Fruit fly (Drosophila melanogaster): Measurements from ENCODE around the gene CG43773.

DNA sequence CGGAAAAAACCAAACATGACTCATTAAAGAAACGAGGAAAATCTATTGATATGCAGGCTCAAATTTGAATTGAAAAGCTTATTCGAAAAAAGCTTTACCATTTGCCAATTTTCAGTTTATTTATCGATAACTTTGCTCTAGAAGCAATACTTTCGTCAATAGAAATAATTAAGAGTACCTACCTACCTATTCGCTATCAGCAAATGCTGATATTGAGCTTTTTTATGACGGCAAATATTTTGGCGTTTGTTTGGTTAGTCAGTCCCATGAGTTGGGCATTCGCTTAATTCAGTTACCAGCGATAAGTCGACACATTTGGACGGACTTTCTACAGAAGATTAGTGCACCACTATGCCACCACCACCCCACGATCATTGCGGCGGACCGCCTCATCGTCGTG, 3.7 kb upstream of the CG43773 start, which contains the start of gene CG34176:
- no peak for TF ChIP-seq Hsf (GFP tag; optimal IDR thresholded peaks at IDR 0.05)
- TF ChIP-seq stwl (tag; optimal IDR thresholded peaks at IDR 0.05) = no peak
- TF ChIP-seq Lpt (GFP tag; optimal IDR thresholded peaks at IDR 0.05) = no peak
- no peak for TF ChIP-seq grau (tag; optimal IDR thresholded peaks at IDR 0.05)
- no peak for TF ChIP-seq CG32532 (GFP tag; IDR thresholded peaks at IDR 0.05)
- no peak for TF ChIP-seq crp (GFP tag; optimal IDR thresholded peaks at IDR 0.05)

Data from whole organism, embryonic.